Fruit fly (Drosophila melanogaster) whole organism, embryonic: ENCODE measurements around the gene Wsck.

Source experiments
- CG10462 ChIP-seq: fragments of 200-800 bp; sonication (Bioruptor generic); optimal IDR thresholded peaks from 2 replicates; lab custom pipeline; 2016; ENCODE audit warnings: missing biosample characterization, missing genetic modification characterization
- CG7745 ChIP-seq: fragments of 200-800 bp; sonication (Bioruptor generic); optimal IDR thresholded peaks from 2 replicates; lab custom pipeline; 2018; ENCODE audit warnings: missing biosample characterization, mild to moderate bottlenecking, missing genetic modification characterization, moderate library complexity
- Xrp1 ChIP-seq: fragments of 200-800 bp; sonication (Bioruptor generic); IDR thresholded peaks from 2 replicates; pipeline ENCODE4 v1.3.6; 2022; ENCODE audit warnings: missing biosample characterization, missing genetic modification characterization

dm6 chr3R:24659173-24659846 is 29.4 kb upstream of the Wsck start, which contains the start of gene CG31126:
- TF ChIP-seq CG7745 (no peak), CG10462 (GFP tag; lab: Kevin White, UChicago) (no peak), Xrp1 (GFP tag; lab: Robert Waterston, UW) (no peak)
